Worm (Caenorhabditis elegans) whole organism, L2 larva: ENCODE measurements around the gene srbc-1.
A peak's percentile ranks its signal among the peaks of the same experiment; 100 is the strongest.

Experiments used
- C34F6.9 ChIP-seq: fragments of 150-350 bp; optimal IDR thresholded peaks from 2 replicates; lab custom pipeline; 2014; ENCODE audit warnings: missing biosample characterization, missing genetic modification characterization
- F13H6.1 ChIP-seq: sonication (generic microtip); optimal IDR thresholded peaks from 2 replicates; lab custom pipeline; 2016; ENCODE audit warnings: missing genetic modification characterization, missing compliant biosample characterization
- R02D3.7 ChIP-seq: fragments of 150-350 bp; optimal IDR thresholded peaks from 2 replicates; lab custom pipeline; 2014; ENCODE audit warnings: missing biosample characterization, missing genetic modification characterization
- aly-2 ChIP-seq: fragments of 150-350 bp; optimal IDR thresholded peaks from 2 replicates; lab custom pipeline; 2014; ENCODE audit warnings: missing biosample characterization, missing genetic modification characterization
- ama-1 ChIP-seq: fragments of 150-350 bp; optimal IDR thresholded peaks from 2 replicates; lab custom pipeline; 2018; ENCODE audit warnings: inconsistent platforms
- blmp-1 ChIP-seq: sonication (generic microtip); optimal IDR thresholded peaks from 2 replicates; lab custom pipeline; 2017; ENCODE audit warnings: missing genetic modification characterization, mild to moderate bottlenecking, missing compliant biosample characterization, antibody characterized with exemption, moderate library complexity; ENCODE audit not compliant: insufficient read depth
- ceh-16 ChIP-seq: fragments of 150-350 bp; optimal IDR thresholded peaks from 2 replicates; lab custom pipeline; 2014; ENCODE audit warnings: missing biosample characterization, missing genetic modification characterization
- crh-2 ChIP-seq: sonication (generic microtip); optimal IDR thresholded peaks from 2 replicates; lab custom pipeline; 2017; ENCODE audit warnings: missing biosample characterization, missing genetic modification characterization
- dmd-4 ChIP-seq: sonication (generic microtip); optimal IDR thresholded peaks from 2 replicates; lab custom pipeline; 2017; ENCODE audit warnings: missing biosample characterization, missing genetic modification characterization
- egl-27 ChIP-seq: sonication (generic microtip); optimal IDR thresholded peaks from 3 replicates; lab custom pipeline; 2017; ENCODE audit warnings: missing biosample characterization, missing genetic modification reagents, missing genetic modification characterization
- gmeb-1 ChIP-seq: fragments of 150-350 bp; optimal IDR thresholded peaks from 2 replicates; lab custom pipeline; 2014; ENCODE audit warnings: missing biosample characterization, missing genetic modification characterization
- lin-11 ChIP-seq: fragments of 150-350 bp; sonication (generic microtip); optimal IDR thresholded peaks from 2 replicates; lab custom pipeline; 2014; ENCODE audit warnings: missing biosample characterization, missing genetic modification characterization, inconsistent platforms, mixed read lengths
- lin-13 ChIP-seq: fragments of 150-350 bp; optimal IDR thresholded peaks from 2 replicates; lab custom pipeline; 2014; ENCODE audit warnings: missing biosample characterization, missing genetic modification reagents, missing genetic modification characterization
- lin-39 ChIP-seq: fragments of 150-350 bp; optimal IDR thresholded peaks from 2 replicates; lab custom pipeline; 2014; ENCODE audit warnings: missing biosample characterization, missing genetic modification reagents, missing genetic modification characterization
- lsy-2 ChIP-seq, 2 experiments: fragments of 150-350 bp in 1 of 2; sonication (generic microtip) in 1 of 2; optimal IDR thresholded peaks; 2 replicates each; lab custom pipeline; 2014 to 2017; ENCODE audit warnings: missing biosample characterization in 2 of 2, missing genetic modification characterization in 2 of 2
- mbf-1 ChIP-seq: sonication (generic microtip); optimal IDR thresholded peaks from 2 replicates; lab custom pipeline; 2017; ENCODE audit warnings: missing biosample characterization, missing genetic modification characterization
- mdl-1 ChIP-seq, 2 experiments: fragments of 150-350 bp in 1 of 2; sonication (generic microtip) in 1 of 2; optimal IDR thresholded peaks; 2 replicates each; lab custom pipeline; 2017; ENCODE audit warnings: missing biosample characterization in 2 of 2, missing genetic modification characterization in 2 of 2
- nhr-12 ChIP-seq: fragments of 150-350 bp; optimal IDR thresholded peaks from 2 replicates; lab custom pipeline; 2014; ENCODE audit warnings: missing biosample characterization, missing genetic modification characterization
- nhr-129 ChIP-seq: fragments of 150-350 bp; optimal IDR thresholded peaks from 2 replicates; lab custom pipeline; 2014; ENCODE audit warnings: missing biosample characterization, missing genetic modification characterization
- nhr-21 ChIP-seq: fragments of 150-350 bp; optimal IDR thresholded peaks from 2 replicates; lab custom pipeline; 2014; ENCODE audit warnings: missing biosample characterization, missing genetic modification characterization
- nhr-23 ChIP-seq: fragments of 150-350 bp; optimal IDR thresholded peaks from 2 replicates; lab custom pipeline; 2014; ENCODE audit warnings: missing biosample characterization, missing genetic modification reagents, missing genetic modification characterization
- nhr-237 ChIP-seq: fragments of 150-350 bp; optimal IDR thresholded peaks from 2 replicates; lab custom pipeline; 2014; ENCODE audit warnings: missing biosample characterization, missing genetic modification characterization
- nhr-6 ChIP-seq: fragments of 150-350 bp; optimal IDR thresholded peaks from 2 replicates; lab custom pipeline; 2014; ENCODE audit warnings: missing biosample characterization, missing genetic modification characterization
- peb-1 ChIP-seq: fragments of 150-350 bp; optimal IDR thresholded peaks from 2 replicates; lab custom pipeline; 2014; ENCODE audit warnings: missing biosample characterization, missing genetic modification characterization
- skn-1 ChIP-seq: sonication (generic microtip); optimal IDR thresholded peaks from 2 replicates; lab custom pipeline; 2017; ENCODE audit warnings: missing biosample characterization, missing genetic modification characterization
- sma-3 ChIP-seq: sonication (generic microtip); optimal IDR thresholded peaks from 2 replicates; lab custom pipeline; 2016; ENCODE audit warnings: missing genetic modification reagents, missing genetic modification characterization, missing compliant biosample characterization
- sma-9 ChIP-seq, 2 experiments: fragments of 150-350 bp in 1 of 2; sonication (generic microtip) in 1 of 2; optimal IDR thresholded peaks; 2 replicates each; lab custom pipeline; 2014 to 2016; ENCODE audit warnings: missing genetic modification characterization in 2 of 2, mild to moderate bottlenecking in 1 of 2, missing biosample characterization in 1 of 2, missing compliant biosample characterization in 1 of 2, missing genetic modification reagents in 1 of 2, moderate library complexity in 1 of 2
- snpc-4 ChIP-seq: fragments of 150-350 bp; optimal IDR thresholded peaks from 2 replicates; lab custom pipeline; 2014; ENCODE audit warnings: missing biosample characterization, missing genetic modification characterization
- unc-39 ChIP-seq: fragments of 150-350 bp; optimal IDR thresholded peaks from 2 replicates; lab custom pipeline; 2014; ENCODE audit warnings: missing biosample characterization, missing genetic modification characterization
- unc-55 ChIP-seq: fragments of 150-350 bp; sonication (generic microtip); optimal IDR thresholded peaks from 3 replicates; lab custom pipeline; 2014; ENCODE audit warnings: missing biosample characterization, missing genetic modification reagents, missing genetic modification characterization
- unc-62 ChIP-seq: fragments of 150-350 bp; optimal IDR thresholded peaks from 2 replicates; lab custom pipeline; 2014; ENCODE audit warnings: missing biosample characterization, missing genetic modification reagents, missing genetic modification characterization
- ztf-11 ChIP-seq: sonication (generic microtip); optimal IDR thresholded peaks from 2 replicates; lab custom pipeline; 2017; ENCODE audit warnings: missing biosample characterization, missing genetic modification characterization

The srbc-1 gene

ce11 chrV:3315308-3315707, 13.5 kb upstream of the srbc-1 start, which contains the start of gene arrd-19 (continued):
- TF ChIP-seq crh-2 (tag; lab: Kevin White, UChicago) (peak; percentile 80), unc-39 (tag; lab: Kevin White, UChicago) (no peak), nhr-237 (tag; lab: Kevin White, UChicago) (no peak), peb-1 (tag; lab: Kevin White, UChicago) (no peak), sma-3 (GFP tag; lab: Kevin White, UChicago) (peak; percentile 72), gmeb-1 (tag; lab: Kevin White, UChicago) (peak; percentile 47), lsy-2 (tag; optimal IDR thresholded peaks at IDR 0.05; lab: Kevin White, UChicago) (peak; percentile 41 to 88), aly-2 (tag; lab: Kevin White, UChicago) (no peak), skn-1 (tag; lab: Kevin White, UChicago) (no peak), unc-55 (GFP tag; lab: Kevin White, UChicago) (peak; percentile 69), nhr-21 (tag; lab: Kevin White, UChicago) (peak; percentile 82), unc-62 (GFP tag; lab: Kevin White, UChicago) (no peak), mbf-1 (no peak), sma-9 (GFP tag; optimal IDR thresholded peaks at IDR 0.05; lab: Kevin White, UChicago) (peak; percentile 98), sma-9 (tag; optimal IDR thresholded peaks at IDR 0.05; lab: Kevin White, UChicago) (no peak), R02D3.7 (tag; lab: Kevin White, UChicago) (no peak), mdl-1 (tag; optimal IDR thresholded peaks at IDR 0.05; lab: Kevin White, UChicago) (peak; percentile 58 to 65), nhr-23 (no peak), lin-39 (no peak), nhr-6 (tag; lab: Kevin White, UChicago) (peak; percentile 76), nhr-129 (tag; lab: Kevin White, UChicago) (peak; percentile 80), dmd-4 (tag; lab: Kevin White, UChicago) (no peak)
- TF ChIP-seq, all 48 proteins: peak for 22

- peak; percentile 40 for TF ChIP-seq unc-55 (GFP tag; lab: Kevin White, UChicago)
- TF ChIP-seq C34F6.9 (tag; lab: Kevin White, UChicago): peak; percentile 59
- TF ChIP-seq F13H6.1: peak; percentile 83
- TF ChIP-seq nhr-12 (tag; lab: Kevin White, UChicago): no peak
- peak; percentile 87 for TF ChIP-seq sma-9 (GFP tag; optimal IDR thresholded peaks at IDR 0.05; lab: Kevin White, UChicago)
- no peak for TF ChIP-seq sma-9 (tag; optimal IDR thresholded peaks at IDR 0.05; lab: Kevin White, UChicago)
- TF ChIP-seq lsy-2 (tag; optimal IDR thresholded peaks at IDR 0.05; lab: Kevin White, UChicago): peak in 1 of 2 experiments; percentile 43
- TF ChIP-seq gmeb-1 (tag; lab: Kevin White, UChicago): no peak
Observed at ce11 chrV:3312067-3312666, 10.4 kb upstream of the srbc-1 start, which contains the start of gene arrd-18. TSS of gene arrd-18 (minus strand) at chrV:3312117.

- no peak for TF ChIP-seq egl-27 (tag; lab: Kevin White, UChicago)
- TF ChIP-seq lin-13 (GFP tag; lab: Kevin White, UChicago): no peak
- no peak for TF ChIP-seq nhr-237 (tag; lab: Kevin White, UChicago)
- no peak for TF ChIP-seq peb-1 (tag; lab: Kevin White, UChicago)
- TF ChIP-seq mbf-1: no peak
- no peak for TF ChIP-seq gmeb-1 (tag; lab: Kevin White, UChicago)
- no peak for TF ChIP-seq sma-3 (GFP tag; lab: Kevin White, UChicago)
- no peak for TF ChIP-seq blmp-1 (tag; lab: Kevin White, UChicago)
- TF ChIP-seq mdl-1 (tag; optimal IDR thresholded peaks at IDR 0.05; lab: Kevin White, UChicago): no peak
Observed at ce11 chrV:3308169-3308568, 6.4 kb upstream of the srbc-1 start, which contains the start of gene srbc-3. TSS of gene srbc-3 (plus strand) at chrV:3308469.

ce11 chrV:3299437-3299836, 2.4 kb downstream of the srbc-1 start:
- TF ChIP-seq nhr-129 (tag; lab: Kevin White, UChicago) (no peak), mdl-1 (tag; optimal IDR thresholded peaks at IDR 0.05; lab: Kevin White, UChicago) (no peak), ceh-16 (tag; lab: Kevin White, UChicago) (no peak), unc-62 (GFP tag; lab: Kevin White, UChicago) (no peak), ztf-11 (tag; lab: Kevin White, UChicago) (no peak), blmp-1 (tag; lab: Kevin White, UChicago) (no peak), nhr-23 (no peak), ama-1 (lab: Kevin White, UChicago) (no peak), snpc-4 (tag; lab: Kevin White, UChicago) (no peak), lin-11 (no peak), sma-3 (GFP tag; lab: Kevin White, UChicago) (no peak), nhr-237 (tag; lab: Kevin White, UChicago) (no peak), sma-9 (GFP tag; optimal IDR thresholded peaks at IDR 0.05; lab: Kevin White, UChicago) (no peak), sma-9 (tag; optimal IDR thresholded peaks at IDR 0.05; lab: Kevin White, UChicago) (no peak), F13H6.1 (no peak), unc-39 (tag; lab: Kevin White, UChicago) (no peak)
